Worm (Caenorhabditis elegans) whole organism, L1 larva: ENCODE data around the gene dmd-5.

Source experiments
- ama-1 ChIP-seq: fragments of 150-350 bp; optimal IDR thresholded peaks from 2 replicates; lab custom pipeline; 2014
- elt-3 ChIP-seq, 6 experiments: fragments of 150-350 bp in 1 of 6; sonication (generic microtip); optimal IDR thresholded peaks; 2 replicates each; lab custom pipeline; 2017 to 2018; ENCODE audit warnings: missing biosample characterization in 6 of 6, missing genetic modification characterization in 6 of 6, inconsistent platforms in 1 of 6
- fos-1 ChIP-seq: fragments of 150-350 bp; optimal IDR thresholded peaks from 2 replicates; lab custom pipeline; 2014; ENCODE audit warnings: missing biosample characterization, missing genetic modification characterization
- hlh-17 ChIP-seq: fragments of 200-800 bp; sonication (Bioruptor generic); optimal IDR thresholded peaks from 2 replicates; lab custom pipeline; 2018; ENCODE audit warnings: missing genetic modification characterization, mild to moderate bottlenecking, missing compliant biosample characterization, moderate library complexity, borderline replicate concordance
- irx-1 ChIP-seq: sonication (generic microtip); optimal IDR thresholded peaks from 2 replicates; lab custom pipeline; 2016; ENCODE audit warnings: missing genetic modification characterization, missing compliant biosample characterization
- mdl-1 ChIP-seq, 2 experiments: fragments of 150-350 bp; optimal IDR thresholded peaks; 2 replicates each; lab custom pipeline; 2014 to 2017; ENCODE audit warnings: missing biosample characterization in 2 of 2, missing genetic modification characterization in 2 of 2, inconsistent platforms in 1 of 2
- pqm-1 ChIP-seq: sonication (generic microtip); optimal IDR thresholded peaks from 3 replicates; lab custom pipeline; 2017; ENCODE audit warnings: missing biosample characterization, missing genetic modification characterization

DNA sequence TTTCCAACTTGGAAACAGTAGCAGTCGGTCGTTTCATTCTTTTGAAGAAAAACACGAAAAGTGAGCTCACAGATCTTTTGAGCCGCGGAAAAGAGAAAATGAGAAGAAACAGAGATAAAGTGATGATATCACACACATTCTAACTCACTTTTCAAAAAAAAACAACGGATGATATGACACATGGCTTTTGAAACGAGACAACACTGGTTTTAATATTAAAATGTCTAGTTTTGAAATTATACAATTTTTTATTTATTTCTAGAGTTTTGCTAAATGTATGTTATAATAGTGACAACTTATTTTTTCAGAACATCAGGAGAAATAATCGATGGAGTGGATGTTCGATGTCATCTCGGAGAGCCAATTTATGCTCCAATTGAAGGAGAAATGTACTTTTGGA, 18.5 kb upstream of the dmd-5 start, which contains the start of gene K05F1.14:
- TF ChIP-seq ama-1 (lab: Kevin White, UChicago) (no peak), fos-1 (tag; lab: Kevin White, UChicago) (no peak), hlh-17 (no peak), elt-3 (tag; optimal IDR thresholded peaks at IDR 0.05; lab: Kevin White, UChicago) (no peak), irx-1 (no peak), mdl-1 (tag; optimal IDR thresholded peaks at IDR 0.05; lab: Kevin White, UChicago) (no peak), pqm-1 (tag; lab: Kevin White, UChicago) (no peak)
